Worm (Caenorhabditis elegans) whole organism, early embryonic: ENCODE measurements around the gene capa-1.

Source experiments
- B0310.2 ChIP-seq: sonication (generic microtip); optimal IDR thresholded peaks from 2 replicates; lab custom pipeline; 2016; ENCODE audit warnings: mild to moderate bottlenecking, missing genetic modification characterization, missing compliant biosample characterization
- F13C5.2 ChIP-seq: sonication (generic microtip); optimal IDR thresholded peaks from 2 replicates; lab custom pipeline; 2017; ENCODE audit warnings: mild to moderate bottlenecking, missing genetic modification characterization, inconsistent platforms, missing compliant biosample characterization
- aly-1 ChIP-seq: sonication (generic microtip); optimal IDR thresholded peaks from 2 replicates; lab custom pipeline; 2016; ENCODE audit warnings: missing genetic modification characterization, missing compliant biosample characterization
- ama-1 ChIP-seq: fragments of 150-350 bp; optimal IDR thresholded peaks from 2 replicates; lab custom pipeline; 2014
- ceh-13 ChIP-seq: fragments of 200-800 bp; sonication (Bioruptor generic); optimal IDR thresholded peaks from 2 replicates; lab custom pipeline; 2018; ENCODE audit warnings: mild to moderate bottlenecking, missing genetic modification characterization, missing compliant biosample characterization
- ceh-36 ChIP-seq: sonication (generic microtip); optimal IDR thresholded peaks from 2 replicates; lab custom pipeline; 2016; ENCODE audit warnings: missing genetic modification characterization, inconsistent platforms, missing compliant biosample characterization
- ets-7 ChIP-seq: sonication (generic microtip); optimal IDR thresholded peaks from 2 replicates; lab custom pipeline; 2016; ENCODE audit warnings: missing genotype, missing genetic modification characterization, missing compliant biosample characterization
- flt-1 ChIP-seq: fragments of 200-800 bp; sonication (Bioruptor generic); IDR thresholded peaks from 2 replicates; pipeline ENCODE4 v1.3.6; 2022; ENCODE audit warnings: missing genetic modification characterization, missing compliant biosample characterization
- hmbx-1 ChIP-seq: sonication (generic microtip); optimal IDR thresholded peaks from 2 replicates; lab custom pipeline; 2016; ENCODE audit warnings: mild to moderate bottlenecking, missing genetic modification characterization, missing compliant biosample characterization
- hmg-4 ChIP-seq: fragments of 200-800 bp; sonication (Bioruptor generic); optimal IDR thresholded peaks from 2 replicates; lab custom pipeline; 2018; ENCODE audit warnings: mild to moderate bottlenecking, missing genetic modification characterization, missing compliant biosample characterization
- hnd-1 ChIP-seq: sonication (generic microtip); optimal IDR thresholded peaks from 2 replicates; lab custom pipeline; 2016; ENCODE audit warnings: missing genetic modification characterization, missing compliant biosample characterization
- pes-1 ChIP-seq: fragments of 200-800 bp; sonication (Bioruptor generic); IDR thresholded peaks from 2 replicates; pipeline ENCODE4 v1.3.6; 2022; ENCODE audit warnings: missing genetic modification reagents, missing genetic modification characterization, missing compliant biosample characterization
- scrt-1 ChIP-seq: fragments of 200-800 bp; sonication (Bioruptor generic); IDR thresholded peaks from 2 replicates; pipeline ENCODE4 v1.3.6; 2022; ENCODE audit warnings: missing genetic modification characterization, missing compliant biosample characterization
- sea-1 ChIP-seq: fragments of 200-800 bp; sonication (Bioruptor generic); conservative IDR thresholded peaks from 2 replicates; pipeline ENCODE4 v1.3.6; 2022; ENCODE audit warnings: missing genetic modification characterization, missing compliant biosample characterization
- tbx-11 ChIP-seq: fragments of 200-800 bp; sonication (Bioruptor generic); IDR thresholded peaks from 2 replicates; pipeline ENCODE4 v1.3.6; 2022; ENCODE audit warnings: missing genetic modification characterization, missing compliant biosample characterization
- tbx-37 ChIP-seq: fragments of 200-800 bp; sonication (Bioruptor generic); conservative IDR thresholded peaks from 2 replicates; pipeline ENCODE4 v1.3.6; 2022; ENCODE audit warnings: missing genetic modification reagents, missing genetic modification characterization, missing compliant biosample characterization
- tra-4 ChIP-seq: sonication (generic microtip); optimal IDR thresholded peaks from 2 replicates; lab custom pipeline; 2017; ENCODE audit warnings: missing genetic modification characterization, missing compliant biosample characterization

Gene capa-1

DNA sequence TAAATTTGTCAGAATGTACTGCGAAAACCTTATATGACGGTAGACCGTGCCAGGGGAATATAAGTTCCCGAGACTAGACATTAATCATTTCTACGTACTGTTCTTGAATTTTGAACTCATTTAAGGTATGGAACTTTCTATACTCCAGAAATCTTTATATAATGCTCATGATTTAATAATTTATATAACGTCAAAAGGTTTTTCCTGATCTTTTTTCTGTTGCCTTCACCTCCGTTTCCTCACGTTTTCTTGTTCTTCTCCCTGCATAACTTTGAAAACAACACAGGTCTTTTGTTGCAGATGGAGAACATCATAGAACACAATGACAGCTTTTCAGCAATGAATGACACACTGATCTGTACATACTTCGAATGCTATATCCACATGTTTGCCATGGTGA, 11.6 kb downstream of the capa-1 start, which contains the start of gene egl-6:
egl-6 (plus strand) TSS at position 301 of the 400 bp plus-strand sequence.
- TF ChIP-seq ceh-13 (GFP tag; lab: Kevin White, UChicago): no peak
- no peak for TF ChIP-seq scrt-1 (GFP tag; lab: Robert Waterston, UW)
- TF ChIP-seq B0310.2 (tag; lab: Kevin White, UChicago): no peak
- no peak for TF ChIP-seq ceh-36 (tag; lab: Kevin White, UChicago)
- TF ChIP-seq aly-1 (tag; lab: Kevin White, UChicago): no peak
- TF ChIP-seq hmg-4 (GFP tag; lab: Kevin White, UChicago): no peak

DNA sequence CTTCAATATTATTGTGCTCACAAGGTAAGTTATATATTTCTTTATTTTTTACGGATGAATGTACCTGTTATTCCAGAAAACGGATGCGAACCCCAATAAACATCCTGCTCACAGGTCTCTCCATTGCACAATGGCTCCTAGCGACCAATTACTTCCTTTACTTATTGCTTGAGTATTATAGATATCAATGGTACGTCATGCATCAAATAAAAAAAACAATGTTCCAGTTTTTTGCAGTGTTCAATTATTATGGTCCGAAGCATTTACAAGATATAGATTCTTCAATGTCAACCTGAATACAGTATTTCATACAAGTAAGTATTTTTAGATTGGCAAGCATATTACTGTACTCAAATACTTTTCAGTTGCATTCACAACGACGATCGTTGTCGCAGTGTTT, 13.7 kb downstream of the capa-1 start:
- TF ChIP-seq hmg-4 (GFP tag; lab: Kevin White, UChicago): no peak
- TF ChIP-seq hnd-1: no peak

DNA sequence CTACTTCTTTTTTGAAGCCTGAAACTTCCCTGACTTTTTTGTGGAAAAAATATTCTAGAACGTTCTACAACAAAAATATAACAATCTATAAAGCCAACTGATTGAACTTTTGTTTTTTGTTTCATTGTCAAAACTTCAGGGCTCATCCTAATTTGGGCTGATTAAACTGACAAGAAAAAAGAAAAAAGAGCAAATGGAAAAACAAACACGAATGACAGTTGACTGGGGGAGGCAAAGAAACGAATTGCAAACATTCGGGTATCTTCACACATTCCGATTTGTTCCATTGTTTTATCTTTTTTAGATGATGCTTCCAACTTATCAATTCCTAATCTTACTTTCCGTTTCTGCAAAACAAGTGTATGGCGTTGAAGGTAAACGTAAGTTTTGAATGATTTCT, 16.3 kb downstream of the capa-1 start, which contains the start of gene C46F4.3:
C46F4.3 (plus strand) TSS at position 301 of the 400 bp plus-strand sequence.
- TF ChIP-seq hnd-1 (no peak), F13C5.2 (no peak), hmg-4 (GFP tag; lab: Kevin White, UChicago) (no peak), ceh-36 (tag; lab: Kevin White, UChicago) (no peak), ceh-13 (GFP tag; lab: Kevin White, UChicago) (no peak), ets-7 (tag; lab: Kevin White, UChicago) (no peak), hmbx-1 (tag; lab: Kevin White, UChicago) (no peak), tbx-11 (no peak), sea-1 (GFP tag; lab: Robert Waterston, UW) (no peak)

DNA sequence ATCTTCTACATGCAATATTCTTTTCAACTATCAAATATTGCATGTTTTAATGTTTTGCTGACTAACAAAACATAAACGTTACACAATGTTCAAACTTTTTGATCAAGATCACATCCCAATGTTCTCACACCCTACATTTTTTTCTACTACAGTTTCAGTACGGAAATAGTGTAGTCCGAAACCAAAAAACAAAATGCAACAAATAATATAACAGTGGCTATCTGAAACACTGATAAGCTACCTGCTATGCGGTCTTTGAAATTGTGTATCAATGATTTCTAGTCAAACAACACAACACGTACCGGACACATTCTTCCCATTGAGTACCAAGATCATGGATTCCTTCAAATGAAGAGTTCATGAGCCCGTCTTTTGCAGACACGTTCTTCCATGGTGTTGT, 22.1 kb downstream of the capa-1 start:
- TF ChIP-seq hmbx-1 (tag; lab: Kevin White, UChicago): no peak
- no peak for TF ChIP-seq pes-1 (GFP tag; lab: Robert Waterston, UW)
- no peak for TF ChIP-seq tbx-37
- no peak for TF ChIP-seq ama-1
- no peak for TF ChIP-seq ets-7 (tag; lab: Kevin White, UChicago)
- no peak for TF ChIP-seq hmg-4 (GFP tag; lab: Kevin White, UChicago)
- TF ChIP-seq ceh-13 (GFP tag; lab: Kevin White, UChicago): no peak
- no peak for TF ChIP-seq tra-4 (tag; lab: Kevin White, UChicago)
- TF ChIP-seq sea-1 (GFP tag; lab: Robert Waterston, UW): no peak
- no peak for TF ChIP-seq ceh-36 (tag; lab: Kevin White, UChicago)
- TF ChIP-seq scrt-1 (GFP tag; lab: Robert Waterston, UW): no peak
- no peak for TF ChIP-seq tbx-11
- TF ChIP-seq hnd-1: no peak

DNA sequence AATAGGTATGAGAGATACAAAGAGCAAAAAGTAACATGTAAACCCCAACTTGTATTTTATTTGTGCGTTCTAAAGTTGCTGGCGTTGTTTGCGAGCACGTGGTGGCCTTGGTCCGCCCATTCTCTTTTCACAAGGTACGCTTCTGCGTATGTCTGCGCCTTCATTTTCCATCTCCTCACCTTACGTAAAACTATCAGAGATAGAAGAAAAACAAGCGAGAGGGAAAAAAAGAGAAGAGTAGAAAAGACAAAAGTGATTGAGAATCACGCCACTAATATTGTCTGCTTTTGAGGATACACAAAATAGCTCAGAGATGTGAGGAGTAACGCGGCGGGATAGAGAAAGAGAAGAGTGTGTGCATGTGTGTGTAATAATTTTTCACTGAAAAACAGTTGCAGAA, 23.0 kb downstream of the capa-1 start:
- TF ChIP-seq ets-7 (tag; lab: Kevin White, UChicago) (no peak), pes-1 (GFP tag; lab: Robert Waterston, UW) (no peak), scrt-1 (GFP tag; lab: Robert Waterston, UW) (no peak), hnd-1 (no peak), hmbx-1 (tag; lab: Kevin White, UChicago) (no peak), flt-1 (GFP tag; lab: Robert Waterston, UW) (no peak), tbx-37 (no peak), ceh-13 (GFP tag; lab: Kevin White, UChicago) (no peak), hmg-4 (GFP tag; lab: Kevin White, UChicago) (no peak), ama-1 (no peak)

DNA sequence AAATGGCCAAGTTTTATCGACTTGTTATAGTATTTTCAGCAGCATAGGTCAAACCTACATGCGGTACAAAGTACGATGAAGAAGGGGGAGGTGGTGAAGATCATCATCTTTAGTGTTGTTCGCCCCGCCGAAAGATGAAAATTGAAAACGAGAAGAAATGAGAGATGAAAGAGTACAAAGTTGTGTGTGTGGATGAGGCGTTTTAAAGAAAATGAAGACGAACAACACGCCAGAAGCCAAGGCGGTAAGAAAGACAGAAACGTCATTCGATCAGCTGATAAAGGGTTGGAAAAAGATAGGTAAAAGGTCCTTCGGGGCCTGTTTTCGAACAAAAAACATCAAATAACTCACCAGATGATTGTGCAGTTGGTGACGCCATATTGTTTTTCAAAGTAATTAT, 24.7 kb downstream of the capa-1 start:
- no peak for TF ChIP-seq pes-1 (GFP tag; lab: Robert Waterston, UW)
- no peak for TF ChIP-seq sea-1 (GFP tag; lab: Robert Waterston, UW)
- TF ChIP-seq ceh-13 (GFP tag; lab: Kevin White, UChicago): no peak
- TF ChIP-seq flt-1 (GFP tag; lab: Robert Waterston, UW): no peak
- no peak for TF ChIP-seq scrt-1 (GFP tag; lab: Robert Waterston, UW)
- TF ChIP-seq hmbx-1 (tag; lab: Kevin White, UChicago): no peak
- TF ChIP-seq hmg-4 (GFP tag; lab: Kevin White, UChicago): no peak

DNA sequence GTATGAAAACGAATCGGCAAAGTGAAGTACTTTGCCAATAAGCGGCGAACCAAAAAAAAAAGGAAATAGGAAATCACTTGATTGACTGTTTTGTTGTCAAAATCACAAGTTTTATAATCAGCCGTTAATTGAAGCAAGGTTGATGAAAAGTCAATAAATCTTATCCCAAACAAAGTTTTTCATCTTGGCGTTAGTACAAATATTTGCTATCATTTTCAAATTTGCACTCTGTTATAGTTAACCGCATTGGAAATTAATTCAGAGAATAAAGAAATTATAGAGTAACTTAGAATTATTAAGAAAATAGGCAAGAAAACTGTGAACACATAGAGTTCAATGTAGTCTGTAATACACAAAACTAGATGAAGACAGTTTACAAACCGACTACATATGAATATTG, 25.3 kb downstream of the capa-1 start, which contains the start of gene acs-17:
acs-17 (minus strand) TSS at position 23 of the 400 bp plus-strand sequence.
- no peak for TF ChIP-seq pes-1 (GFP tag; lab: Robert Waterston, UW)
- TF ChIP-seq tbx-11: no peak
- no peak for TF ChIP-seq aly-1 (tag; lab: Kevin White, UChicago)

DNA sequence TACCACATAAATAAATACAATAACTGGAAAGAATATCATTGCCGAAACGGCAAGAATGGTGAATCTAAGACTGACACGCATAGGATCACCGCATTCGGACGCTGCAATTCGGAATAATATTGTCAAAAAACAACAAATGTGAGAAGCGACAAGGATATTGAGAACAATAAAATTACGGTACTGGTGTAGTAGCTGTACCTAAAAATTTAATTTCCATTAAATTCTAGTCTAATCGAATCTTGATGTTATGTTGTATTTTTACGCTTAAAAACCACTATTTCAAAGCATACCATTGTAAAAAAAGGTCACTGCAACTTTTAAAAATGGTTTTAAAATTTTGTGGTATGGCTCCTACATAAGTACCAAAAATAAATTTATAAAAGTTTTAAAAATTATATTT, 29.6 kb downstream of the capa-1 start, which contains the start of gene mig-23:
mig-23 (minus strand) TSS at position 101 of the 400 bp plus-strand sequence.
- TF ChIP-seq ceh-36 (tag; lab: Kevin White, UChicago): no peak
- TF ChIP-seq hmg-4 (GFP tag; lab: Kevin White, UChicago): no peak
- no peak for TF ChIP-seq tra-4 (tag; lab: Kevin White, UChicago)

DNA sequence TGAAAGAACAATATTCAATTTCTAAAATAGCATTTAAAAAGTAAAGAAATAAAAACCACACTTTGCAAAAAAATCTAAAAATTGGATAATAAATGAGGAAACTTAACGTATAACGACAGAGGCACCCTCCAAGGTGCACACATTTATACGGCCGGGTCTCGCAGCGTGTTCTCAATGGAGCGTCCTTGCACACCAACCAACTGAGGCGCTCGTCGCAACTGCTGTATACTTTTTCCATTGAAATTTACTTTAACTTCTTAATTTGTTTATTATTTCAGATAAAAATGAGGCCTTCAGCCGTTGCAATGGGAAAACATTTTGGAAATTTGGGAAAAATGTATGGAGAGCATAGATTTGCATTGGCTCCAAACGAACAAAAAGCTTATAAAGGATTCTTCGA, 34.0 kb downstream of the capa-1 start, which contains the start of the genes R07E4.5 and R07E4.3:
R07E4.5 (minus strand) TSS at position 1 of the 400 bp plus-strand sequence.
R07E4.3 (plus strand) TSS at position 285 of the 400 bp plus-strand sequence.
- TF ChIP-seq F13C5.2 (peak; percentile 69), ceh-36 (tag; lab: Kevin White, UChicago) (no peak), pes-1 (GFP tag; lab: Robert Waterston, UW) (0 out of 2 replicates have a peak, but pooled peaks have one; percentile 42), scrt-1 (GFP tag; lab: Robert Waterston, UW) (no peak)
